Worm (Caenorhabditis elegans) whole organism, late embryonic: ENCODE data around the gene F09C12.2.
"Not testable (repeated sequence)": the region's sequence is repeated elsewhere in the genome, so short reads cannot be mapped to it uniquely, and the experiment has no call there.

Experiments
- C08G9.2 ChIP-seq: sonication (generic microtip); optimal IDR thresholded peaks from 2 replicates; lab custom pipeline; 2016; ENCODE audit warnings: mild to moderate bottlenecking, missing genetic modification characterization, moderate library complexity, missing compliant biosample characterization
- C38D4.7 ChIP-seq: fragments of 200-800 bp; sonication (Bioruptor generic); optimal IDR thresholded peaks from 2 replicates; lab custom pipeline; 2018; ENCODE audit warnings: mild to moderate bottlenecking, missing genetic modification characterization, moderate library complexity, missing compliant biosample characterization
- K09A11.1 ChIP-seq: sonication (generic microtip); optimal IDR thresholded peaks from 2 replicates; lab custom pipeline; 2017; ENCODE audit warnings: antibody characterized with exemption, mild to moderate bottlenecking, missing genetic modification characterization, missing compliant biosample characterization; ENCODE audit not compliant: insufficient read depth
- ama-1 ChIP-seq: fragments of 150-350 bp; optimal IDR thresholded peaks from 2 replicates; lab custom pipeline; 2014
- ceh-14 ChIP-seq: sonication (generic microtip); optimal IDR thresholded peaks from 2 replicates; lab custom pipeline; 2016; ENCODE audit warnings: missing genotype, missing genetic modification characterization, missing compliant biosample characterization
- ceh-2 ChIP-seq: sonication (generic microtip); optimal IDR thresholded peaks from 2 replicates; lab custom pipeline; 2016; ENCODE audit warnings: missing genotype, missing genetic modification characterization, missing compliant biosample characterization
- ceh-24 ChIP-seq: sonication (generic microtip); optimal IDR thresholded peaks from 2 replicates; lab custom pipeline; 2016; ENCODE audit warnings: mild to moderate bottlenecking, missing genetic modification characterization, missing compliant biosample characterization
- ceh-31 ChIP-seq: sonication (generic microtip); optimal IDR thresholded peaks from 2 replicates; lab custom pipeline; 2016; ENCODE audit warnings: missing genetic modification characterization, missing compliant biosample characterization
- ceh-34 ChIP-seq: sonication (generic microtip); optimal IDR thresholded peaks from 2 replicates; lab custom pipeline; 2016; ENCODE audit warnings: mild to moderate bottlenecking, missing genetic modification characterization, missing compliant biosample characterization
- ceh-45 ChIP-seq: fragments of 200-800 bp; sonication (Bioruptor generic); IDR thresholded peaks from 2 replicates; pipeline ENCODE4 v1.3.6; 2022; ENCODE audit warnings: missing genetic modification reagents, missing genetic modification characterization, missing compliant biosample characterization
- ceh-9 ChIP-seq: sonication (generic microtip); optimal IDR thresholded peaks from 2 replicates; lab custom pipeline; 2016; ENCODE audit warnings: mild to moderate bottlenecking, missing genetic modification characterization, inconsistent platforms, missing compliant biosample characterization
- dmd-4 ChIP-seq: sonication (generic microtip); optimal IDR thresholded peaks from 2 replicates; lab custom pipeline; 2016; ENCODE audit warnings: borderline replicate concordance, missing genetic modification characterization, missing compliant biosample characterization
- dve-1 ChIP-seq: sonication (generic microtip); optimal IDR thresholded peaks from 2 replicates; lab custom pipeline; 2017; ENCODE audit warnings: antibody characterized with exemption, mild to moderate bottlenecking, missing genetic modification characterization, missing compliant biosample characterization
- elt-2 ChIP-seq: sonication (generic microtip); optimal IDR thresholded peaks from 2 replicates; lab custom pipeline; 2016; ENCODE audit warnings: missing genetic modification reagents, missing genetic modification characterization, missing compliant biosample characterization
- eyg-1 ChIP-seq: sonication (generic microtip); optimal IDR thresholded peaks from 2 replicates; lab custom pipeline; 2016; ENCODE audit warnings: missing genotype, missing genetic modification characterization, missing compliant biosample characterization
- fax-1 ChIP-seq: sonication (generic microtip); optimal IDR thresholded peaks from 2 replicates; lab custom pipeline; 2016; ENCODE audit warnings: missing genotype, missing genetic modification characterization, missing compliant biosample characterization
- fkh-6 ChIP-seq: sonication (generic microtip); optimal IDR thresholded peaks from 2 replicates; lab custom pipeline; 2016; ENCODE audit warnings: missing genetic modification characterization, missing compliant biosample characterization
- gmeb-2 ChIP-seq: sonication (generic microtip); optimal IDR thresholded peaks from 2 replicates; lab custom pipeline; 2016; ENCODE audit warnings: missing genetic modification characterization, inconsistent platforms, missing compliant biosample characterization
- hlh-13 ChIP-seq: fragments of 200-800 bp; sonication (Bioruptor generic); optimal IDR thresholded peaks from 2 replicates; lab custom pipeline; 2018; ENCODE audit warnings: mild to moderate bottlenecking, missing genetic modification characterization, missing compliant biosample characterization
- hlh-6 ChIP-seq: sonication (generic microtip); optimal IDR thresholded peaks from 2 replicates; lab custom pipeline; 2016; ENCODE audit warnings: missing genotype, missing genetic modification characterization, missing compliant biosample characterization
- lim-6 ChIP-seq: sonication (generic microtip); optimal IDR thresholded peaks from 2 replicates; lab custom pipeline; 2016; ENCODE audit warnings: missing genetic modification characterization, missing compliant biosample characterization
- lin-11 ChIP-seq: fragments of 200-800 bp; sonication (Bioruptor generic); optimal IDR thresholded peaks from 2 replicates; lab custom pipeline; 2018; ENCODE audit warnings: mild to moderate bottlenecking, missing genetic modification characterization, missing compliant biosample characterization
- madf-2 ChIP-seq: sonication (generic microtip); optimal IDR thresholded peaks from 2 replicates; lab custom pipeline; 2017; ENCODE audit warnings: missing genetic modification characterization, missing compliant biosample characterization
- mec-3 ChIP-seq: sonication (generic microtip); optimal IDR thresholded peaks from 2 replicates; lab custom pipeline; 2016; ENCODE audit warnings: borderline replicate concordance, missing genetic modification characterization, missing compliant biosample characterization
- nfya-1 ChIP-seq: sonication (generic microtip); optimal IDR thresholded peaks from 2 replicates; lab custom pipeline; 2017; ENCODE audit warnings: missing genetic modification characterization, mild to moderate bottlenecking, missing compliant biosample characterization, antibody characterized with exemption, moderate library complexity
- nhr-232 ChIP-seq: sonication (generic microtip); optimal IDR thresholded peaks from 2 replicates; lab custom pipeline; 2016; ENCODE audit warnings: missing genetic modification characterization, missing compliant biosample characterization
- odd-2 ChIP-seq: sonication (generic microtip); optimal IDR thresholded peaks from 2 replicates; lab custom pipeline; 2017; ENCODE audit warnings: antibody characterized with exemption, mild to moderate bottlenecking, missing genetic modification characterization, missing compliant biosample characterization
- pqm-1 ChIP-seq: sonication (generic microtip); optimal IDR thresholded peaks from 2 replicates; lab custom pipeline; 2016; ENCODE audit warnings: missing genetic modification characterization, missing compliant biosample characterization
- pros-1 ChIP-seq: fragments of 150-350 bp; optimal IDR thresholded peaks from 2 replicates; lab custom pipeline; 2014; ENCODE audit warnings: missing biosample characterization, missing genetic modification reagents, missing genetic modification characterization
- ref-2 ChIP-seq: sonication (generic microtip); optimal IDR thresholded peaks from 2 replicates; lab custom pipeline; 2016; ENCODE audit warnings: missing genetic modification characterization, missing compliant biosample characterization
- rnt-1 ChIP-seq: sonication (generic microtip); optimal IDR thresholded peaks from 2 replicates; lab custom pipeline; 2016; ENCODE audit warnings: missing genetic modification characterization, missing compliant biosample characterization
- sox-2 ChIP-seq: fragments of 200-800 bp; sonication (Bioruptor generic); IDR thresholded peaks from 2 replicates; pipeline ENCODE4 v1.3.6; 2022; ENCODE audit warnings: missing genetic modification reagents, missing genetic modification characterization, missing compliant biosample characterization
- syd-9 ChIP-seq: sonication (generic microtip); optimal IDR thresholded peaks from 2 replicates; lab custom pipeline; 2016; ENCODE audit warnings: mild to moderate bottlenecking, missing genetic modification characterization, moderate library complexity, missing compliant biosample characterization
- tbx-7 ChIP-seq: sonication (generic microtip); optimal IDR thresholded peaks from 2 replicates; lab custom pipeline; 2016; ENCODE audit warnings: missing genotype, missing genetic modification characterization, missing compliant biosample characterization
- unc-3 ChIP-seq, 2 experiments: fragments of 200-800 bp in 1 of 2; sonication (Bioruptor generic) in 1 of 2; sonication (generic microtip) in 1 of 2; conservative IDR thresholded peaks in 1 of 2; optimal IDR thresholded peaks in 1 of 2; 2 replicates each; pipeline versions ENCODE4 v1.3.6 to Lab custom; 2016 to 2022; ENCODE audit warnings: missing compliant biosample characterization in 2 of 2, missing genetic modification characterization in 2 of 2, missing genetic modification reagents in 1 of 2
- unc-42 ChIP-seq: sonication (generic microtip); optimal IDR thresholded peaks from 2 replicates; lab custom pipeline; 2016; ENCODE audit warnings: missing genotype, missing genetic modification characterization, missing compliant biosample characterization
- unc-55 ChIP-seq: sonication (generic microtip); optimal IDR thresholded peaks from 2 replicates; lab custom pipeline; 2017; ENCODE audit warnings: missing biosample characterization, missing genetic modification reagents, missing genetic modification characterization
- unc-86 ChIP-seq: sonication (generic microtip); optimal IDR thresholded peaks from 2 replicates; lab custom pipeline; 2016; ENCODE audit warnings: missing genetic modification characterization, missing compliant biosample characterization
- zip-5 ChIP-seq: sonication (generic microtip); optimal IDR thresholded peaks from 2 replicates; lab custom pipeline; 2016; ENCODE audit warnings: missing genetic modification characterization, missing compliant biosample characterization

F09C12.2 gene

ce11 chrII:5092362-5093281 lies 17.2 kb upstream of the F09C12.2 start, which contains the start of gene C04G6.2 (continued):
- no peak for TF ChIP-seq pros-1 (tag; lab: Kevin White, UChicago)
- TF ChIP-seq unc-42 (tag; lab: Kevin White, UChicago) = peak; percentile 36
- no peak for TF ChIP-seq pqm-1 (tag; lab: Kevin White, UChicago)
- peak; percentile 32 for TF ChIP-seq dve-1 (tag; lab: Kevin White, UChicago)
- TF ChIP-seq gmeb-2 (tag; lab: Kevin White, UChicago) = no peak
- peak; percentile 49 for TF ChIP-seq nfya-1 (tag; lab: Kevin White, UChicago)
- peak; percentile 3 for TF ChIP-seq rnt-1 (tag; lab: Kevin White, UChicago)
- no peak for TF ChIP-seq zip-5 (tag; lab: Kevin White, UChicago)
- TF ChIP-seq fax-1 = no peak
- no peak for TF ChIP-seq ama-1 (lab: Kevin White, UChicago)
- TF ChIP-seq tbx-7 = no peak
- no peak for TF ChIP-seq ceh-24
- no peak for TF ChIP-seq hlh-6 (tag; lab: Kevin White, UChicago)
- TF ChIP-seq ceh-31 (tag; lab: Kevin White, UChicago) = peak; percentile 56
- no peak for TF ChIP-seq ceh-9
- TF ChIP-seq madf-2 (tag; lab: Kevin White, UChicago) = no peak
- TF ChIP-seq C08G9.2 = no peak
- TF ChIP-seq lin-11 = no peak
- TF ChIP-seq dmd-4 (tag; lab: Kevin White, UChicago) = no peak
- no peak for TF ChIP-seq ceh-34 (tag; lab: Kevin White, UChicago)
- TF ChIP-seq hlh-13 (GFP tag; lab: Kevin White, UChicago) = no peak
- TF ChIP-seq unc-86 (tag; lab: Kevin White, UChicago) = no peak
- no peak for TF ChIP-seq lim-6
- no peak for TF ChIP-seq unc-55
- no peak for TF ChIP-seq sox-2 (GFP tag; lab: Robert Waterston, UW)
- no peak for TF ChIP-seq C38D4.7 (GFP tag; lab: Kevin White, UChicago)
- no peak for TF ChIP-seq ceh-45 (GFP tag; lab: Robert Waterston, UW)

DNA sequence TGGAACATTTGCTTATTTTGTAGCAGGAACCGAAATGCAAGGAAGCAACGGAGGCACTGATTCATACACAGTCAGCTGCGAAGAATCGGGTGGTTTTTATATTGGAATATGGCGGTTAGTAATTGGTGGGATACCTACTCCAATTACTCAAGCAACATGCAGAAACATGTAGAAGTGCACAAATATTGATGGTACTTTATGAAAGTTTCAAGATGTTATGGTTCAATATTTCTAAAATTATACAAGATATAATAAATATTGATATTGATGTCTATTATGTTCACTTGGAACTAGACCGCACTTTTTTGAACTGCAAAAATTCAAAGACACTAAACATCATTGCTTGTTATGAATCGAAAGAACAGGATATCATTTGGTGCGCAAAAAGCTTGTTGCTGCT lies 15.9 kb upstream of the F09C12.2 start, which contains the start of gene C04G6.13:
Gene C04G6.13 (plus strand): TSS at position 301 of the 400 bp plus-strand sequence.
- TF ChIP-seq syd-9 (tag; lab: Kevin White, UChicago) = no peak
- no peak for TF ChIP-seq lim-6
- no peak for TF ChIP-seq sox-2 (GFP tag; lab: Robert Waterston, UW)
- no peak for TF ChIP-seq odd-2 (tag; lab: Kevin White, UChicago)
- no peak for TF ChIP-seq mec-3
- no peak for TF ChIP-seq fkh-6
- no peak for TF ChIP-seq eyg-1 (tag; lab: Kevin White, UChicago)
- TF ChIP-seq tbx-7 = no peak
- no peak for TF ChIP-seq K09A11.1 (tag; lab: Kevin White, UChicago)
- TF ChIP-seq ceh-2 (tag; lab: Kevin White, UChicago) = no peak
- TF ChIP-seq ref-2 (tag; lab: Kevin White, UChicago) = no peak
- TF ChIP-seq elt-2 (tag; lab: Kevin White, UChicago) = no peak
- TF ChIP-seq ceh-14 = no peak
- no peak for TF ChIP-seq nhr-232

DNA sequence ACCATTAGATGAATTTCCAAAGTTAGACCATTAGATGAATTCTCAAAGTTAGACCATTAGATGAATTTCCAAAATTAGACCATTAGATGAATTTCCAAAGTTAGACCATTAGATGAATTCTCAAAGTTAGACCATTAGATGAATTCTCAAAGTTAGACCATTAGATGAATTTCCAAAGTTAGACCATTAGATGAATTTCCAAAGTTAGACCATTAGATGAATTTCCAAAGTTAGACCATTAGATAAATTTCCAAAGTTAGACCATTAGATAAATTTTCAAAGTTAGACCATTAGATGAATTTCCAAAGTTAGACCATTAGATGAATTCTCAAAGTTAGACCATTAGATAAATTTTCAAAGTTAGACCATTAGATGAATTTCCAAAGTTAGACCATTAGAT lies 12.3 kb upstream of the F09C12.2 start:
- TF ChIP-seq unc-3 (GFP tag; conservative IDR thresholded peaks at IDR 0.05; lab: Robert Waterston, UW) (peak; percentile 88), hlh-13 (GFP tag; lab: Kevin White, UChicago) (peak; percentile 40), ceh-45 (GFP tag; lab: Robert Waterston, UW) (peak; percentile 92), sox-2 (GFP tag; lab: Robert Waterston, UW) (peak; percentile 96)
- TF ChIP-seq unc-3 (tag; optimal IDR thresholded peaks at IDR 0.05; lab: Kevin White, UChicago) = not testable (repeated sequence)
